Fruit fly (Drosophila melanogaster): Measurements from ENCODE around the gene CSN5.

DNA sequence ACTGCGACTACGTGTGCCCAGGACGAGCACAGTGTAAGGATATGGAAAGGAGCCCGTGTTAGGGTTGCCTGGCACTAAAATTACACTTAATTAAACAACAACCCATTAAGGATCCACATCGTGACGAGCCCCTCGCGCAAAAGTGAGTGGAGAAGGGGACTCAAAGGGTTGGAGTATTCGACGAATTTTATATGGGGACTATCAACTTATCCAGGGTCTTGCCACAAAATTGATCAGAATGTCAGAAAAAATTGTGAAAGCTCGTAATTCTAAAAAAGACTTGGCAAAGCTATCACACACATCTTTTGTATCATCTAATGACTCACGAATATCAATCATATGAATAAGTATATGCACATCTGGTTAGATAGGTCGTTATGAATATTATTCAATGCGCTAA is 39.5 kb upstream of the CSN5 start, which contains the start of gene CG31279:
- TF ChIP-seq CTCF (optimal IDR thresholded peaks at IDR 0.05) (no peak), CG8478 (optimal IDR thresholded peaks at IDR 0.05) (no peak)
